Fruit fly (Drosophila melanogaster) whole organism, embryonic: ENCODE results near the gene Trf4-1.

Source experiments
- CG17829 ChIP-seq: fragments of 200-800 bp; optimal IDR thresholded peaks from 2 replicates; lab custom pipeline; 2019; ENCODE audit warnings: missing biosample characterization, mild to moderate bottlenecking, missing genetic modification characterization, moderate library complexity
- CG18764 ChIP-seq: fragments of 200-800 bp; sonication (Bioruptor generic); optimal IDR thresholded peaks from 3 replicates; lab custom pipeline; 2016; ENCODE audit warnings: missing biosample characterization, missing genetic modification characterization
- CG9797 ChIP-seq: fragments of 200-800 bp; sonication (Bioruptor generic); optimal IDR thresholded peaks from 3 replicates; lab custom pipeline; 2018; ENCODE audit warnings: missing biosample characterization, mild to moderate bottlenecking, missing genetic modification characterization
- HLH4C ChIP-seq: fragments of 200-800 bp; sonication (Bioruptor generic); IDR thresholded peaks from 3 replicates; pipeline ENCODE4 v1.3.6; 2022; ENCODE audit warnings: missing biosample characterization, missing genetic modification characterization; ENCODE audit not compliant: partially characterized antibody
- MTF-1 ChIP-seq: fragments of 200-800 bp; sonication (Bioruptor generic); optimal IDR thresholded peaks from 2 replicates; lab custom pipeline; 2018; ENCODE audit warnings: missing biosample characterization, mild to moderate bottlenecking, missing genetic modification characterization, borderline replicate concordance
- ac ChIP-seq: fragments of 200-800 bp; sonication (Bioruptor generic); optimal IDR thresholded peaks from 3 replicates; lab custom pipeline; 2017; ENCODE audit warnings: missing biosample characterization, mild to moderate bottlenecking, missing genetic modification characterization
- disco-r ChIP-seq: fragments of 200-800 bp; sonication (Bioruptor generic); optimal IDR thresholded peaks from 2 replicates; lab custom pipeline; 2016; ENCODE audit warnings: missing biosample characterization, missing genetic modification characterization
- sd ChIP-seq: fragments of 200-800 bp; sonication (Bioruptor generic); optimal IDR thresholded peaks from 3 replicates; lab custom pipeline; 2018; ENCODE audit warnings: missing biosample characterization, mild to moderate bottlenecking, missing genetic modification characterization, moderate library complexity

DNA sequence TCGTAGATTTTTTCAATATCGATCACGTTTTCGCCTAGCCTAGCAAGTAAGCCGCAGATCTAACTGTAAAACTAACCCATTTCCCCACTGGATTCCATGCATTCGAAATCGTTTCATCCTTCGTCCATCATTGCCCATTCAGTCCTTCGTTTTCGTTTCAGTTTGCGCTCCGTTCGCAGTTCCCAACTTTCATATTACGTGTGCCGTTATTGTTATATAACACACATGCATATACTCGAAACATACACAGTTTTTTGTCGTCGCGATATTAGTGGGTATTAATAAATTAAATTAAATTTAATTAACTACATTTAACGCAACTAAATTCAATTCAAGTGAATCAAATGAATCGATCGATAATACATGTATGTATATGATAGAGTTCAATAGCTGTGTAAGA lies 9.5 kb downstream of the Trf4-1 start:
- TF ChIP-seq MTF-1 (GFP tag; lab: Kevin White, UChicago) = no peak
- no peak for TF ChIP-seq CG18764 (GFP tag; lab: Kevin White, UChicago)
- TF ChIP-seq disco-r (GFP tag; lab: Kevin White, UChicago) = no peak
- TF ChIP-seq HLH4C (GFP tag; lab: Robert Waterston, UW) = no peak
- no peak for TF ChIP-seq CG9797 (GFP tag; lab: Kevin White, UChicago)
- TF ChIP-seq sd (tag; lab: Kevin White, UChicago) = no peak
- TF ChIP-seq CG17829 (tag; lab: Kevin White, UChicago) = no peak
- no peak for TF ChIP-seq ac (GFP tag; lab: Kevin White, UChicago)
